Worm (Caenorhabditis elegans): ENCODE data around the gene vps-60.

The vps-60 gene

DNA sequence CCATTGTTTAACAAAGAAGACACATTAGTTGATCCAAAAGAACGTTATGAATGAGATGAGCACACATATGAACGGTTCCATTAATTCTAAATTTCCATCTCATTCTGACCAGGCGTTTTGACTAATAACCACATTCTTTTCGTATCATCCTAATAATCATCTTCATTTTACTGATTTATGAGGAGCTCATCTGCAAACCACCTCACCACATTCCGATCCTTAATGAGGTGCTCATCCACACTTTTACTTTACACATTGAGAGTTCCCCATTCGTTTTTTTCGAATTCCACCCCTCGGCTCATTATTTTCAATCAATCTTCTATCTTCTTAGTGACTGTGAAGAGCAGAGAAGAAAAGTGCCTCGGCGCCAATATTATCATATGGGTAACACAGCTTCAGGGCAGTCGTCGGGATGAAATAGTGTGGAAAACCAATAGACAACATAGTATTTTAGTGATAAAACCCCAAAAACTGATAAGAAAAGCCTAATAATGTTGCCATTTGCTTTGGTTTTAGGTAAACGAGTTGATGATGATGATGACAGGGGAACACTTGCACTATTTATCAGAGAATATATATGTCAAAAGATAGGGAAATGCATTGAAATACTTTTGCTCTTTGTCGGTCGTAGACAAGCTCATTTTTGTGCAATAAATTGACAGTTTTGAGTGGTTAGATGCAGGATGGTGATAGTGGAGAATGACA lies 45.2 kb upstream of the vps-60 start (continued):
- TF ChIP-seq tag-97 (GFP tag; IDR thresholded peaks at IDR 0.05) = no peak
- TF ChIP-seq ceh-82 (tag; optimal IDR thresholded peaks at IDR 0.05) = no peak
- no peak for TF ChIP-seq duxl-1 (tag; optimal IDR thresholded peaks at IDR 0.05; ENCODE audit: poor library complexity)
- no peak for TF ChIP-seq Y105C5A.15 (GFP tag; IDR thresholded peaks at IDR 0.05)
- TF ChIP-seq T26A8.4 (GFP tag; IDR thresholded peaks at IDR 0.05) = 0 out of 2 replicates have a peak, but pooled peaks have one; percentile 35
- TF ChIP-seq pqm-1 (tag; optimal IDR thresholded peaks at IDR 0.05) = peak; percentile 99
- TF ChIP-seq aha-1 (tag) = no peak
- TF ChIP-seq nhr-6 (tag; optimal IDR thresholded peaks at IDR 0.05) = peak; percentile 22
- no peak for TF ChIP-seq Y75B8A.6 (GFP tag; IDR thresholded peaks at IDR 0.05)
- TF ChIP-seq daf-12 (tag; optimal IDR thresholded peaks at IDR 0.05) = no peak
- TF ChIP-seq vab-7 (GFP tag; IDR thresholded peaks at IDR 0.05) = no peak
- TF ChIP-seq lin-38 (GFP tag; IDR thresholded peaks at IDR 0.05) = no peak
- no peak for TF ChIP-seq F10B5.3 (tag; optimal IDR thresholded peaks at IDR 0.05)
- TF ChIP-seq rbr-2 (tag; optimal IDR thresholded peaks at IDR 0.05) = no peak
- peak; percentile 78; the same call in 1 of the 2 replicates for TF ChIP-seq nhr-41 (GFP tag; IDR thresholded peaks at IDR 0.05)
- TF ChIP-seq nhr-11 (tag; optimal IDR thresholded peaks at IDR 0.05) = no peak
- TF ChIP-seq nhr-48 (tag; optimal IDR thresholded peaks at IDR 0.05) = peak; percentile 94
- no peak for TF ChIP-seq lin-15B (tag; optimal IDR thresholded peaks at IDR 0.05)

DNA sequence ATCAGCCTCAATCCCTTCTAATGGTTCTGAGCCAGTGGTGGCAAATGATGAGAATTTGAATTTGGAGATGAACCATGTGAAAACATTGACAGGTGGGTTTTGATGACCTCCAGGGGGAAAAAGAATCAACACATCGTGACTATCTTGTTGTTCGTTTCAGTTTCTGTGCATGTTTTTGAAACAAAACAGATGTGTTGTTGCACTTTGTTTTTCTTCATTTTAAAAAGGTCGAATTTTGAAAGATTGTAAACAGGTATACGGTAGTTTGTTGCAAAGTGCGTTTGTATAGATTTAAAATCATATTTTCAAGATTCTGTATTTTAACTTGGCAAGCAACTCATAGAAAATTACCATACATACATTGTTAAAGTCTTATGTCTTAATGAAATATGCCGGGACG lies 44.4 kb upstream of the vps-60 start:
- TF ChIP-seq daf-16 (GFP tag; optimal IDR thresholded peaks at IDR 0.05) (peak in 1 of 2 experiments; percentile 73), daf-16 (tag; optimal IDR thresholded peaks at IDR 0.05) (peak; percentile 68), pqm-1 (tag; optimal IDR thresholded peaks at IDR 0.05) (no peak), lin-15B (tag; optimal IDR thresholded peaks at IDR 0.05) (no peak), nhr-102 (tag; optimal IDR thresholded peaks at IDR 0.05) (no peak), ztf-7 (tag; optimal IDR thresholded peaks at IDR 0.05) (no peak), nhr-111 (GFP tag; optimal IDR thresholded peaks at IDR 0.05) (no peak), daf-19 (GFP tag; conservative IDR thresholded peaks at IDR 0.05) (no peak), Y75B8A.6 (GFP tag; IDR thresholded peaks at IDR 0.05) (no peak), hlh-30 (tag; optimal IDR thresholded peaks at IDR 0.05; ENCODE audit: insufficient read depth) (peak; percentile 15), lin-38 (GFP tag; IDR thresholded peaks at IDR 0.05) (no peak)

DNA sequence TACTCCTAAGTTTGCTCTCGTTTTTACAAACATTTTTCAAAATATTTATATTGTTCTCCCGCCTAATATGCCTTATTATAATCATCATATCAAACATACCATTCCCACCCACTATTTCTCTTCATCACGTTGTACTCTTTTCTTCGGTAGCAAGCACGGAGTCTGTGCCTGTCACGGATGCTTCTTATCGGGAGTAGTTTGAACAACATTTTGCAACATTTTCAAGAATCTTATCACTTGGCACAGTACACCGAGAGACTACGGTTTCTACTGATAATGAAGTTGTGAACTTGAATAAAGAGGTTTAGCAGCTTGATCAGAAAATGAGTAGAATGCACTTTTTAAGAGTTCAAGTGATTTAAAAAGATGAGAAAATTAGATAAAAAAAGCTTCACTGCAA lies 42.3 kb upstream of the vps-60 start:
- TF ChIP-seq dve-1 (tag; optimal IDR thresholded peaks at IDR 0.05; ENCODE audit: insufficient read depth) = peak; percentile 82
- TF ChIP-seq dmd-6 (GFP tag; IDR thresholded peaks at IDR 0.05) = peak; percentile 90
- TF ChIP-seq daf-8 (GFP tag; IDR thresholded peaks at IDR 0.05) = no peak
- peak; percentile 13 for TF ChIP-seq mxl-3 (GFP tag; optimal IDR thresholded peaks at IDR 0.05)
- TF ChIP-seq cey-2 (tag; optimal IDR thresholded peaks at IDR 0.05; ENCODE audit: borderline replicate concordance, insufficient read depth) = no peak
- TF ChIP-seq vab-7 (GFP tag; IDR thresholded peaks at IDR 0.05) = no peak
- peak; percentile 98 for TF ChIP-seq pqm-1 (tag; optimal IDR thresholded peaks at IDR 0.05)
- TF ChIP-seq nhr-102 (tag; optimal IDR thresholded peaks at IDR 0.05) = no peak
- no peak for TF ChIP-seq D1046.2 (GFP tag; IDR thresholded peaks at IDR 0.05)
- TF ChIP-seq nhr-111 (GFP tag; optimal IDR thresholded peaks at IDR 0.05) = no peak
- peak; percentile 90 for TF ChIP-seq hlh-11 (tag; optimal IDR thresholded peaks at IDR 0.05)
- no peak for TF ChIP-seq ces-1 (GFP tag; optimal IDR thresholded peaks at IDR 0.05)
- TF ChIP-seq nhr-77 (tag; optimal IDR thresholded peaks at IDR 0.05) = peak; percentile 73
- no peak for TF ChIP-seq Y75B8A.6 (GFP tag; IDR thresholded peaks at IDR 0.05)
- peak; percentile 91 for TF ChIP-seq nhr-28 (tag; optimal IDR thresholded peaks at IDR 0.05)
- TF ChIP-seq tra-1 (GFP tag; IDR thresholded peaks at IDR 0.05) = 0 out of 2 replicates have a peak, but pooled peaks have one; percentile 63
- no peak for TF ChIP-seq lin-39 (tag; optimal IDR thresholded peaks at IDR 0.05)
- TF ChIP-seq mdl-1 (tag; optimal IDR thresholded peaks at IDR 0.05) = peak in 1 of 2 experiments; percentile 48
- TF ChIP-seq nhr-48 (tag; optimal IDR thresholded peaks at IDR 0.05) = peak; percentile 52
- TF ChIP-seq lin-1 (GFP tag; IDR thresholded peaks at IDR 0.05) = peak; percentile 75
- no peak for TF ChIP-seq daf-16 (GFP tag; optimal IDR thresholded peaks at IDR 0.05)
- peak; percentile 94 for TF ChIP-seq daf-16 (tag; optimal IDR thresholded peaks at IDR 0.05)
